Worm (Caenorhabditis elegans): ENCODE data around the gene nlp-55.

The nlp-55 gene

DNA sequence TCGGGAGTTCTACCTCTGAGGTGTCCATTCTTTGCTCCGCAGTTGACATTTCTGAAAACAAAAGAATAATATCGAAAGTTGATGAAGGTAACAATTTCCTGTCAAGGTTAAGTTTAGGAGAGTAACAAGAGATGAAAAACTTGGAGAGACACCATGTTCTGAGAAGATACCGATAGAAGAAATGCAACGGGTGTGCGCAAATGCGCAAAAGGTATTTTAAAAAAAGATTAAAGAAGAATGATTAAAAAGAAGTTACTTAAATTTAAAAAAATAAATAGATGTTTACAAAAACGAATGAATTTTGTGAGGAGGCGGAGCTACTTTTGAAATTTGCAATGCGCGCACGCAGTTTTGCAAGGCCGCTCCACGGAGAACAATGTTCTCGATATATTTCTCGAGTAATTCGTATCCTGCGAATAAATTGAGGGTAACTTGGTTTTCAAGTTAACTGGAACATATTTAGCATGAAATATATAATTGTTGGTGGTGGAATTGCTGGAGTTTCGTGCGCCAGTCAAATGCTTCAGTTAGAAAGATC, 29.9 kb upstream of the nlp-55 start, which contains the start of the genes ran-3 and C26D10.3:
TSS of gene ran-3 (minus strand) at position 51 of the 538 bp plus-strand sequence.
TSS of gene C26D10.3 (plus strand) at position 385 of the 538 bp plus-strand sequence.
- TF ChIP-seq mes-4 (tag; optimal IDR thresholded peaks at IDR 0.05) (no peak), dox-1 (GFP tag; IDR thresholded peaks at IDR 0.05) (0 out of 2 replicates have a peak, but pooled peaks have one; percentile 25), C17E4.6 (GFP tag; IDR thresholded peaks at IDR 0.05) (no peak), Y67H2A.10 (GFP tag; conservative IDR thresholded peaks at IDR 0.05) (no peak), nfya-2 (GFP tag; IDR thresholded peaks at IDR 0.05) (no peak), madf-8 (GFP tag; conservative IDR thresholded peaks at IDR 0.05) (no peak), cebp-1 (GFP tag; IDR thresholded peaks at IDR 0.05) (no peak), cebp-1 (tag; optimal IDR thresholded peaks at IDR 0.05) (peak; percentile 43), egl-44 (GFP tag; IDR thresholded peaks at IDR 0.05) (no peak), ztf-3 (GFP tag; optimal IDR thresholded peaks at IDR 0.05) (no peak), tbp1 (GFP tag; optimal IDR thresholded peaks at IDR 0.05) (no peak), lin-35 (GFP tag; optimal IDR thresholded peaks at IDR 0.05) (peak in 1 of 3 experiments; percentile 30), ceh-100 (GFP tag; IDR thresholded peaks at IDR 0.05) (peak; percentile 34; the same call in 1 of the 2 replicates), rcor-1 (GFP tag; IDR thresholded peaks at IDR 0.05) (no peak), Y53G8AR.9 (GFP tag; conservative IDR thresholded peaks at IDR 0.05) (no peak), mxl-1 (tag; optimal IDR thresholded peaks at IDR 0.05) (no peak), somi-1 (GFP tag; optimal IDR thresholded peaks at IDR 0.05) (no peak), T07F8.4 (tag; optimal IDR thresholded peaks at IDR 0.05) (no peak), chd-7 (tag; optimal IDR thresholded peaks at IDR 0.05) (no peak), ccch-3 (GFP tag; optimal IDR thresholded peaks at IDR 0.05) (no peak), ZK185.1 (tag; optimal IDR thresholded peaks at IDR 0.05; ENCODE audit: poor library complexity, severe bottlenecking) (peak; percentile 46), lin-54 (GFP tag; optimal IDR thresholded peaks at IDR 0.05) (peak; percentile 61), tlf-1 (GFP tag; optimal IDR thresholded peaks at IDR 0.05) (no peak), ceh-58 (GFP tag; IDR thresholded peaks at IDR 0.05) (no peak), let-526 (GFP tag; IDR thresholded peaks at IDR 0.05) (no peak), ekl-4 (GFP tag; IDR thresholded peaks at IDR 0.05) (no peak), mcd-1 (GFP tag; IDR thresholded peaks at IDR 0.05) (0 out of 2 replicates have a peak, but pooled peaks have one; percentile 16), lsl-1 (GFP tag; optimal IDR thresholded peaks at IDR 0.05) (no peak), rpc-1 (optimal IDR thresholded peaks at IDR 0.05) (peak; percentile 34), rpc-1 (tag; optimal IDR thresholded peaks at IDR 0.05) (no peak), gei-17 (GFP tag; optimal IDR thresholded peaks at IDR 0.05) (no peak), hsf-1 (GFP tag; IDR thresholded peaks at IDR 0.05) (no peak), snpc-1.3 (tag; optimal IDR thresholded peaks at IDR 0.05; ENCODE audit: insufficient read depth) (peak; percentile 14), nhr-27 (tag; optimal IDR thresholded peaks at IDR 0.05) (no peak), F23B12.7 (tag; optimal IDR thresholded peaks at IDR 0.05; ENCODE audit: insufficient read depth) (peak; percentile 24), pbrm-1 (GFP tag; IDR thresholded peaks at IDR 0.05) (no peak), F22D6.2 (tag; optimal IDR thresholded peaks at IDR 0.05) (no peak), bed-2 (GFP tag; IDR thresholded peaks at IDR 0.05) (no peak), ztf-28 (GFP tag; IDR thresholded peaks at IDR 0.05) (no peak), snpc-4 (GFP tag; optimal IDR thresholded peaks at IDR 0.05) (no peak), snpc-4 (tag; optimal IDR thresholded peaks at IDR 0.05) (peak in 1 of 4 experiments; percentile 5), nfyb-1 (GFP tag; IDR thresholded peaks at IDR 0.05) (no peak), lir-1 (GFP tag; conservative IDR thresholded peaks at IDR 0.05) (no peak), lin-26 (GFP tag; IDR thresholded peaks at IDR 0.05) (0 out of 2 replicates have a peak, but pooled peaks have one; percentile 10), attf-5 (GFP tag; optimal IDR thresholded peaks at IDR 0.05) (peak; percentile 49), him-1 (tag; optimal IDR thresholded peaks at IDR 0.05) (no peak), hmg-1.2 (GFP tag; IDR thresholded peaks at IDR 0.05) (peak; percentile 23; the same call in 1 of the 2 replicates), ceh-27 (GFP tag; optimal IDR thresholded peaks at IDR 0.05) (no peak), F39B2.1 (GFP tag; IDR thresholded peaks at IDR 0.05) (no peak)

Data from whole organism, young adult.